Worm (Caenorhabditis elegans) whole organism, early embryonic: ENCODE data around the gene lgl-1.

Experiments used
- aly-1 ChIP-seq: sonication (generic microtip); optimal IDR thresholded peaks from 2 replicates; lab custom pipeline; 2016; ENCODE audit warnings: missing genetic modification characterization, missing compliant biosample characterization
- ama-1 ChIP-seq: fragments of 150-350 bp; optimal IDR thresholded peaks from 2 replicates; lab custom pipeline; 2014
- flt-1 ChIP-seq: fragments of 200-800 bp; sonication (Bioruptor generic); IDR thresholded peaks from 2 replicates; pipeline ENCODE4 v1.3.6; 2022; ENCODE audit warnings: missing genetic modification characterization, missing compliant biosample characterization
- hmbx-1 ChIP-seq: sonication (generic microtip); optimal IDR thresholded peaks from 2 replicates; lab custom pipeline; 2016; ENCODE audit warnings: mild to moderate bottlenecking, missing genetic modification characterization, missing compliant biosample characterization
- hnd-1 ChIP-seq: sonication (generic microtip); optimal IDR thresholded peaks from 2 replicates; lab custom pipeline; 2016; ENCODE audit warnings: missing genetic modification characterization, missing compliant biosample characterization
- pes-1 ChIP-seq: fragments of 200-800 bp; sonication (Bioruptor generic); IDR thresholded peaks from 2 replicates; pipeline ENCODE4 v1.3.6; 2022; ENCODE audit warnings: missing genetic modification reagents, missing genetic modification characterization, missing compliant biosample characterization
- tbx-37 ChIP-seq: fragments of 200-800 bp; sonication (Bioruptor generic); conservative IDR thresholded peaks from 2 replicates; pipeline ENCODE4 v1.3.6; 2022; ENCODE audit warnings: missing genetic modification reagents, missing genetic modification characterization, missing compliant biosample characterization
- tra-4 ChIP-seq: sonication (generic microtip); optimal IDR thresholded peaks from 2 replicates; lab custom pipeline; 2017; ENCODE audit warnings: missing genetic modification characterization, missing compliant biosample characterization

DNA sequence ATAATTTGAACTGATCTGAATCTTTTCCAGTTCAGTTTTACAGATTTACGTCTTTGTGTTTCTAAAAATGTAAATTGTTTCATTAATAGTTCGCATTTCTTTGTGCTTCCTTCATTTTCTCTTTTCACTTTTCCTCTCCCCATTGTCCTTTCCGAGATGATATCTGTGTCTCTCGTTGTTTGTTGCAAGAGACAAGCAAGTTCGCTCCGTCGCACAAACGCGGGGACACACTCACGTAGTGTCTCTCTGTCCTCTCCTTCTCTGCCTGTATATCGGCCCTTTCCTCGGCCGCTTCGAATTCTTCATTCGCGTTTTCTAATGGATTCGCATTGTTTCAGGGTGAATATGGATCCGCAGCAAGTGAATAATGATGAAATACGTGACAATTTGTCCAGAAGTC, 6.0 kb upstream of the lgl-1 start, which contains the start of gene ZC13.1:
- TF ChIP-seq hnd-1 (no peak), tra-4 (tag; lab: Kevin White, UChicago) (no peak), tbx-37 (no peak; the same call in 1 of the 2 replicates), ama-1 (lab: Kevin White, UChicago) (no peak), hmbx-1 (tag; lab: Kevin White, UChicago) (no peak), aly-1 (tag; lab: Kevin White, UChicago) (no peak), pes-1 (GFP tag; lab: Robert Waterston, UW) (no peak), flt-1 (GFP tag; lab: Robert Waterston, UW) (no peak)
